Fruit fly (Drosophila melanogaster): Measurements from ENCODE around the gene CG3868.

Gene CG3868

dm6 chr3L:14374499-14374898 is 28.0 kb downstream of the CG3868 start (continued):
- TF ChIP-seq CG18619 (GFP tag; optimal IDR thresholded peaks at IDR 0.05) (no peak), grau (tag; optimal IDR thresholded peaks at IDR 0.05) (peak; percentile 12), Ssrp (tag; optimal IDR thresholded peaks at IDR 0.05) (no peak), CG3281 (GFP tag; optimal IDR thresholded peaks at IDR 0.05) (no peak), prd (optimal IDR thresholded peaks at IDR 0.05) (no peak), prd (GFP tag; IDR thresholded peaks at IDR 0.05) (no peak), CG17829 (tag; optimal IDR thresholded peaks at IDR 0.05) (no peak), CG14860 (GFP tag; IDR thresholded peaks at IDR 0.05; ENCODE audit: partially characterized antibody) (no peak), HLHmδ (GFP tag; optimal IDR thresholded peaks at IDR 0.05) (no peak), CG2678 (tag; optimal IDR thresholded peaks at IDR 0.05) (peak; percentile 35), CG10565 (GFP tag; optimal IDR thresholded peaks at IDR 0.05) (no peak), bsh (GFP tag; optimal IDR thresholded peaks at IDR 0.05) (peak; percentile 24 to 78), tap (tag; optimal IDR thresholded peaks at IDR 0.05) (no peak), CG7963 (GFP tag; IDR thresholded peaks at IDR 0.05; ENCODE audit: partially characterized antibody) (no peak), wdn (GFP tag; IDR thresholded peaks at IDR 0.05) (no peak), CG8281 (tag; optimal IDR thresholded peaks at IDR 0.05) (no peak), bigmax (GFP tag; optimal IDR thresholded peaks at IDR 0.05) (no peak), maf-S (GFP tag; optimal IDR thresholded peaks at IDR 0.05) (no peak), dati (GFP tag; IDR thresholded peaks at IDR 0.05) (no peak), CG1792 (GFP tag; optimal IDR thresholded peaks at IDR 0.05) (no peak), CG11696 (GFP tag; IDR thresholded peaks at IDR 0.05) (no peak), CG14710 (tag; optimal IDR thresholded peaks at IDR 0.05) (no peak), nom (GFP tag; optimal IDR thresholded peaks at IDR 0.05) (peak; percentile 40), mld (GFP tag; IDR thresholded peaks at IDR 0.05; ENCODE audit: partially characterized antibody) (no peak), sna (GFP tag; IDR thresholded peaks at IDR 0.05; ENCODE audit: partially characterized antibody) (no peak), sens-2 (GFP tag; IDR thresholded peaks at IDR 0.05) (no peak), onecut (GFP tag; IDR thresholded peaks at IDR 0.05) (no peak), Ets65A (GFP tag) (peak; percentile 39), klu (GFP tag; IDR thresholded peaks at IDR 0.05) (no peak), row (GFP tag; IDR thresholded peaks at IDR 0.05) (peak; percentile 45; the same call in 1 of the 3 replicates), fru (optimal IDR thresholded peaks at IDR 0.05) (no peak), Meics (GFP tag; optimal IDR thresholded peaks at IDR 0.05) (no peak), usp (GFP tag; optimal IDR thresholded peaks at IDR 0.05) (no peak), CG3065 (GFP tag; optimal IDR thresholded peaks at IDR 0.05) (no peak), CG12104 (GFP tag; optimal IDR thresholded peaks at IDR 0.05) (no peak), CHES-1-like (GFP tag; optimal IDR thresholded peaks at IDR 0.05) (no peak), CTCF (GFP tag; optimal IDR thresholded peaks at IDR 0.05) (no peak), CG3838 (GFP tag; optimal IDR thresholded peaks at IDR 0.05) (no peak), CG12299 (tag; optimal IDR thresholded peaks at IDR 0.05) (no peak), tio (GFP tag; optimal IDR thresholded peaks at IDR 0.05) (no peak), chinmo (GFP tag; IDR thresholded peaks at IDR 0.05; ENCODE audit: partially characterized antibody) (no peak), mirr (GFP tag; optimal IDR thresholded peaks at IDR 0.05) (no peak), z (GFP tag; IDR thresholded peaks at IDR 0.05) (no peak), Opbp (GFP tag; IDR thresholded peaks at IDR 0.05; ENCODE audit: partially characterized antibody) (no peak), CG14050 (GFP tag; IDR thresholded peaks at IDR 0.05) (no peak), ken (GFP tag; IDR thresholded peaks at IDR 0.05) (no peak), CG18599 (GFP tag; optimal IDR thresholded peaks at IDR 0.05) (peak; percentile 1), cg (GFP tag; optimal IDR thresholded peaks at IDR 0.05) (no peak), CG43689 (GFP tag; IDR thresholded peaks at IDR 0.05) (no peak), CG12236 (GFP tag; optimal IDR thresholded peaks at IDR 0.05) (no peak), D19A (tag; optimal IDR thresholded peaks at IDR 0.05) (no peak), CG16779 (GFP tag; IDR thresholded peaks at IDR 0.05) (no peak), CG4328 (GFP tag; optimal IDR thresholded peaks at IDR 0.05) (no peak)
